ENCODE assay signal across 5 worm cellular contexts in the genomic region with DNA sequence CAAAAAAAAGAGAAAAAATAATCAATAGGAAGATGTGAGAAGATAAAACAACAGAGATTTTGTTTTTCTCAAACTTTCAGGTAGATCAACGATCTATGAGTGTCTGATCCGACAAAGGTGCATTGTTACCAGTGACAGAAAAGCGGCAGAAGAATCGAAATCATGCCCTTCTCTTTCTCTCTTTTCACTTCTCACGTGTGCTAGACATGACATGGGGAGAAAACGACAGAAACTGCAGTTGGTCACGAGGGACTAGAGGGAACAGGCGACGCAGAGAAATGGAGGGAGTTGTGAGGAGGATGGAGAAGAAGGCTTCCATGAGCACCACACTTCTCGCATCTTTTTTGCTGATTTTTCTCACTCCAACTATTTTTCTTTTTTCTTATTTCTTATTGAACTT.
TF ChIP-seq lines count a peak whose summit lies in the region.

A gene (minus strand): TSS at position 97 of the 400 bp plus-strand sequence.

TF ChIP-seq in whole organism, L1 larva, 84 proteins besides CTCF, POLR2A, EP300 and RAD21 (continues in another document):
- no peak for TF ChIP-seq Y116A8C.19 (tag; optimal IDR thresholded peaks at IDR 0.05; lab: Kevin White, UChicago; ENCODE audit: borderline replicate concordance)
- peak; percentile 93 for TF ChIP-seq rnt-1 (tag; optimal IDR thresholded peaks at IDR 0.05; lab: Kevin White, UChicago)
- TF ChIP-seq jun-1 (tag; optimal IDR thresholded peaks at IDR 0.05; lab: Kevin White, UChicago), result peak; percentile 49
- peak; percentile 33 for TF ChIP-seq F16B12.6 (tag; optimal IDR thresholded peaks at IDR 0.05; lab: Kevin White, UChicago)
- TF ChIP-seq lin-14 (GFP tag; optimal IDR thresholded peaks at IDR 0.05; lab: Kevin White, UChicago), result peak; percentile 97
- TF ChIP-seq fkh-10 (GFP tag; optimal IDR thresholded peaks at IDR 0.05; lab: Kevin White, UChicago), result peak; percentile 35
- TF ChIP-seq alr-1 (tag; optimal IDR thresholded peaks at IDR 0.05; lab: Kevin White, UChicago; ENCODE audit: borderline replicate concordance), result no peak
- no peak for TF ChIP-seq nhr-12 (tag; optimal IDR thresholded peaks at IDR 0.05; lab: Kevin White, UChicago)
- TF ChIP-seq nhr-28 (tag; optimal IDR thresholded peaks at IDR 0.05; lab: Kevin White, UChicago), result no peak
- TF ChIP-seq unc-98 (GFP tag; IDR thresholded peaks at IDR 0.05; lab: Robert Waterston, UW), result peak; percentile 46
- TF ChIP-seq vab-15 (tag; optimal IDR thresholded peaks at IDR 0.05; lab: Kevin White, UChicago), result no peak
- TF ChIP-seq nhr-20 (tag; optimal IDR thresholded peaks at IDR 0.05; lab: Kevin White, UChicago), result peak; percentile 94
- TF ChIP-seq snpc-4 (tag; optimal IDR thresholded peaks at IDR 0.05; lab: Kevin White, UChicago), result peak; percentile 64
- no peak for TF ChIP-seq zip-4 (GFP tag; optimal IDR thresholded peaks at IDR 0.05; lab: Kevin White, UChicago)
- TF ChIP-seq grh-1 (GFP tag; IDR thresholded peaks at IDR 0.05; lab: Robert Waterston, UW), result no peak
- peak; percentile 100 for TF ChIP-seq blmp-1 (tag; optimal IDR thresholded peaks at IDR 0.05; lab: Kevin White, UChicago)
- TF ChIP-seq fkh-8 (tag; optimal IDR thresholded peaks at IDR 0.05; lab: Kevin White, UChicago), result peak; percentile 90

TF ChIP-seq in whole organism, L3 larva, 47 proteins besides CTCF, POLR2A, EP300 and RAD21 (continues in another document):
- TF ChIP-seq ZK546.5 (tag; optimal IDR thresholded peaks at IDR 0.05; lab: Kevin White, UChicago) (no peak), nhr-237 (tag; optimal IDR thresholded peaks at IDR 0.05; lab: Kevin White, UChicago) (no peak), mdl-1 (tag; optimal IDR thresholded peaks at IDR 0.05; lab: Kevin White, UChicago) (peak; percentile 96), nhr-43 (tag; optimal IDR thresholded peaks at IDR 0.05; lab: Kevin White, UChicago; ENCODE audit: poor library complexity, severe bottlenecking) (peak; percentile 78), zag-1 (tag; optimal IDR thresholded peaks at IDR 0.05; lab: Kevin White, UChicago) (no peak), nhr-28 (tag; optimal IDR thresholded peaks at IDR 0.05; lab: Kevin White, UChicago) (no peak), egl-5 (tag; optimal IDR thresholded peaks at IDR 0.05; lab: Kevin White, UChicago) (no peak), egl-27 (tag; optimal IDR thresholded peaks at IDR 0.05; lab: Kevin White, UChicago) (peak; percentile 44), skn-1 (tag; optimal IDR thresholded peaks at IDR 0.05; lab: Kevin White, UChicago) (peak; percentile 22), hmg-11 (tag; optimal IDR thresholded peaks at IDR 0.05; lab: Kevin White, UChicago) (peak; percentile 58), nhr-77 (tag; optimal IDR thresholded peaks at IDR 0.05; lab: Kevin White, UChicago) (no peak), elt-3 (tag; optimal IDR thresholded peaks at IDR 0.05; lab: Kevin White, UChicago) (no peak), eor-1 (tag; optimal IDR thresholded peaks at IDR 0.05; lab: Kevin White, UChicago) (no peak), ceh-28 (tag; optimal IDR thresholded peaks at IDR 0.05; lab: Kevin White, UChicago) (peak; percentile 44), elt-1 (tag; optimal IDR thresholded peaks at IDR 0.05; lab: Kevin White, UChicago) (no peak), fkh-10 (GFP tag; optimal IDR thresholded peaks at IDR 0.05; lab: Kevin White, UChicago) (no peak), nhr-11 (tag; optimal IDR thresholded peaks at IDR 0.05; lab: Kevin White, UChicago) (peak; percentile 92), aly-2 (tag; optimal IDR thresholded peaks at IDR 0.05; lab: Kevin White, UChicago) (no peak)

TF ChIP-seq in whole organism, early embryonic, 17 proteins besides CTCF, POLR2A, EP300 and RAD21:
- TF ChIP-seq F13C5.2 (tag; optimal IDR thresholded peaks at IDR 0.05; lab: Kevin White, UChicago) (peak; percentile 25), hmg-4 (GFP tag; optimal IDR thresholded peaks at IDR 0.05; lab: Kevin White, UChicago) (peak; percentile 40), flt-1 (GFP tag; IDR thresholded peaks at IDR 0.05; lab: Robert Waterston, UW) (no peak)

TF ChIP-seq in whole organism, midembryonic, 9 proteins besides CTCF, POLR2A, EP300 and RAD21:
- peak; percentile 65; the same call in 1 of the 2 replicates for TF ChIP-seq ztf-23 (GFP tag; IDR thresholded peaks at IDR 0.05; lab: Robert Waterston, UW)
- no peak for TF ChIP-seq flt-1 (GFP tag; IDR thresholded peaks at IDR 0.05; lab: Robert Waterston, UW)

TF ChIP-seq in whole organism, young adult, 124 proteins besides CTCF, POLR2A, EP300 and RAD21 (continues in another document):
- TF ChIP-seq lin-26 (GFP tag; IDR thresholded peaks at IDR 0.05; lab: Robert Waterston, UW) (peak; percentile 61), rcor-1 (GFP tag; IDR thresholded peaks at IDR 0.05; lab: Robert Waterston, UW) (0 out of 2 replicates have a peak, but pooled peaks have one; percentile 20), nfya-1 (tag; optimal IDR thresholded peaks at IDR 0.05; lab: Kevin White, UChicago; ENCODE audit: borderline replicate concordance, insufficient read depth) (no peak), die-1 (tag; optimal IDR thresholded peaks at IDR 0.05; lab: Kevin White, UChicago) (peak; percentile 34), Y53G8AR.9 (GFP tag; conservative IDR thresholded peaks at IDR 0.05; lab: Robert Waterston, UW) (peak; percentile 56; the same call in 1 of the 2 replicates), F10E7.11 (tag; optimal IDR thresholded peaks at IDR 0.05; lab: Kevin White, UChicago) (no peak), ztf-6 (GFP tag; IDR thresholded peaks at IDR 0.05; lab: Robert Waterston, UW) (0 out of 2 replicates have a peak, but pooled peaks have one; percentile 7), ztf-18 (tag; optimal IDR thresholded peaks at IDR 0.05; lab: Kevin White, UChicago) (peak; percentile 16), madf-3 (GFP tag; IDR thresholded peaks at IDR 0.05; lab: Robert Waterston, UW) (peak; percentile 77; the same call in 1 of the 2 replicates), chd-7 (tag; optimal IDR thresholded peaks at IDR 0.05; lab: Kevin White, UChicago) (peak; percentile 82), tlf-1 (GFP tag; optimal IDR thresholded peaks at IDR 0.05; lab: Kevin White, UChicago) (peak; percentile 67), B0336.3 (GFP tag; IDR thresholded peaks at IDR 0.05; lab: Robert Waterston, UW) (peak; percentile 90), Y53F4B.3 (GFP tag; IDR thresholded peaks at IDR 0.05; lab: Robert Waterston, UW) (no peak), pbrm-1 (GFP tag; IDR thresholded peaks at IDR 0.05; lab: Robert Waterston, UW) (peak; percentile 79), lin-40 (tag; optimal IDR thresholded peaks at IDR 0.05; lab: Kevin White, UChicago) (peak; percentile 79), nhr-80 (tag; optimal IDR thresholded peaks at IDR 0.05; lab: Kevin White, UChicago) (peak; percentile 78), hmg-20 (GFP tag; IDR thresholded peaks at IDR 0.05; lab: Robert Waterston, UW) (0 out of 2 replicates have a peak, but pooled peaks have one; percentile 5), C06A6.2 (GFP tag; conservative IDR thresholded peaks at IDR 0.05; lab: Robert Waterston, UW) (0 out of 2 replicates have a peak, but pooled peaks have one; percentile 14), K12H6.12 (tag; optimal IDR thresholded peaks at IDR 0.05; lab: Kevin White, UChicago) (peak; percentile 78), ZK185.1 (tag; optimal IDR thresholded peaks at IDR 0.05; lab: Kevin White, UChicago; ENCODE audit: poor library complexity, severe bottlenecking) (peak; percentile 53), cebp-1 (GFP tag; IDR thresholded peaks at IDR 0.05; lab: Robert Waterston, UW) (peak; percentile 78), cebp-1 (tag; optimal IDR thresholded peaks at IDR 0.05; lab: Kevin White, UChicago) (peak; percentile 86), K11D2.4 (GFP tag; IDR thresholded peaks at IDR 0.05; lab: Robert Waterston, UW) (0 out of 2 replicates have a peak, but pooled peaks have one; percentile 35), B0035.1 (tag; optimal IDR thresholded peaks at IDR 0.05; lab: Kevin White, UChicago) (no peak), unc-62 (GFP tag; optimal IDR thresholded peaks at IDR 0.05; lab: Kevin White, UChicago) (peak; percentile 90), lin-35 (GFP tag; optimal IDR thresholded peaks at IDR 0.05; lab: Kevin White, UChicago) (peak in 1 of 3 experiments; percentile 27), sdz-38 (tag; optimal IDR thresholded peaks at IDR 0.05; lab: Kevin White, UChicago) (no peak), nhr-120 (GFP tag; IDR thresholded peaks at IDR 0.05; lab: Robert Waterston, UW) (no peak), athp-1 (tag; optimal IDR thresholded peaks at IDR 0.05; lab: Kevin White, UChicago) (peak; percentile 75), attf-5 (GFP tag; optimal IDR thresholded peaks at IDR 0.05; lab: Kevin White, UChicago) (peak; percentile 86), let-526 (GFP tag; IDR thresholded peaks at IDR 0.05; lab: Robert Waterston, UW) (peak; percentile 51; the same call in 1 of the 2 replicates), let-607 (tag; optimal IDR thresholded peaks at IDR 0.05; lab: Kevin White, UChicago) (peak; percentile 67 to 69), hlh-12 (tag; optimal IDR thresholded peaks at IDR 0.05; lab: Kevin White, UChicago) (no peak), T26A5.8 (tag; optimal IDR thresholded peaks at IDR 0.05; lab: Kevin White, UChicago) (no peak), repo-1 (tag; optimal IDR thresholded peaks at IDR 0.05; lab: Kevin White, UChicago) (peak; percentile 64), F33H1.4 (GFP tag; IDR thresholded peaks at IDR 0.05; lab: Robert Waterston, UW) (peak; percentile 41), mcd-1 (GFP tag; IDR thresholded peaks at IDR 0.05; lab: Robert Waterston, UW) (peak; percentile 60), snpc-4 (GFP tag; optimal IDR thresholded peaks at IDR 0.05; lab: Kevin White, UChicago) (no peak), snpc-4 (tag; optimal IDR thresholded peaks at IDR 0.05; lab: Kevin White, UChicago) (peak; percentile 51 to 60 (median 54)), ekl-4 (GFP tag; IDR thresholded peaks at IDR 0.05; lab: Robert Waterston, UW) (peak; percentile 71; the same call in 1 of the 2 replicates), hmg-1.2 (GFP tag; IDR thresholded peaks at IDR 0.05; lab: Robert Waterston, UW) (peak; percentile 50; the same call in 1 of the 2 replicates), atf-7 (tag; optimal IDR thresholded peaks at IDR 0.05; lab: Kevin White, UChicago) (peak; percentile 72), ets-4 (GFP tag; optimal IDR thresholded peaks at IDR 0.05; lab: Kevin White, UChicago) (peak; percentile 19), ceh-27 (GFP tag; optimal IDR thresholded peaks at IDR 0.05; lab: Kevin White, UChicago) (peak; percentile 83), somi-1 (GFP tag; optimal IDR thresholded peaks at IDR 0.05; lab: Kevin White, UChicago) (peak; percentile 95), nfyb-1 (GFP tag; IDR thresholded peaks at IDR 0.05; lab: Robert Waterston, UW) (peak; percentile 83), F55B11.4 (tag; optimal IDR thresholded peaks at IDR 0.05; lab: Kevin White, UChicago; ENCODE audit: borderline replicate concordance, insufficient read depth) (no peak)
